Worm (Caenorhabditis elegans): ENCODE data around the gene mix-1.
A peak's percentile ranks its signal among the peaks of the same experiment; 100 is the strongest.

Gene mix-1

ce11 chrII:10860840-10861239 lies 36.8 kb downstream of the mix-1 start, which contains the start of gene M106.3:
Gene M106.3, minus strand, starts transcription at chrII:10860909.
- no peak for TF ChIP-seq flt-1 (GFP tag; IDR thresholded peaks at IDR 0.05)
- no peak for TF ChIP-seq tab-1 (GFP tag; IDR thresholded peaks at IDR 0.05)
- TF ChIP-seq cog-1 (tag; optimal IDR thresholded peaks at IDR 0.05) = no peak
- no peak for TF ChIP-seq ztf-23 (GFP tag; IDR thresholded peaks at IDR 0.05)
- TF ChIP-seq med-1 (GFP tag; optimal IDR thresholded peaks at IDR 0.05; ENCODE audit: insufficient read depth) = no peak

ce11 chrII:10861305-10861704 lies 37.3 kb downstream of the mix-1 start:
- no peak for TF ChIP-seq ztf-23 (GFP tag; IDR thresholded peaks at IDR 0.05)
- TF ChIP-seq cog-1 (tag; optimal IDR thresholded peaks at IDR 0.05) = no peak
- no peak for TF ChIP-seq T22C8.4 (GFP tag; IDR thresholded peaks at IDR 0.05)

ce11 chrII:10861723-10862486 lies 37.9 kb downstream of the mix-1 start:
- no peak for TF ChIP-seq T22C8.4 (GFP tag; IDR thresholded peaks at IDR 0.05)
- TF ChIP-seq ref-1 (GFP tag; conservative IDR thresholded peaks at IDR 0.05) = no peak
- no peak for TF ChIP-seq ztf-23 (GFP tag; IDR thresholded peaks at IDR 0.05)
- TF ChIP-seq ztf-29 (GFP tag; IDR thresholded peaks at IDR 0.05) = no peak
- no peak for TF ChIP-seq cog-1 (tag; optimal IDR thresholded peaks at IDR 0.05)
- no peak for TF ChIP-seq med-1 (GFP tag; optimal IDR thresholded peaks at IDR 0.05; ENCODE audit: insufficient read depth)
- no peak for TF ChIP-seq klf-2 (GFP tag; conservative IDR thresholded peaks at IDR 0.05)
- no peak for TF ChIP-seq tab-1 (GFP tag; IDR thresholded peaks at IDR 0.05)
- TF ChIP-seq flt-1 (GFP tag; IDR thresholded peaks at IDR 0.05) = no peak

ce11 chrII:10862749-10863656 lies 39.0 kb downstream of the mix-1 start:
- TF ChIP-seq ref-1 (GFP tag; conservative IDR thresholded peaks at IDR 0.05) = no peak
- no peak for TF ChIP-seq tab-1 (GFP tag; IDR thresholded peaks at IDR 0.05)
- no peak for TF ChIP-seq ztf-29 (GFP tag; IDR thresholded peaks at IDR 0.05)
- TF ChIP-seq flt-1 (GFP tag; IDR thresholded peaks at IDR 0.05) = no peak
- TF ChIP-seq klf-2 (GFP tag; conservative IDR thresholded peaks at IDR 0.05) = no peak
- TF ChIP-seq cog-1 (tag; optimal IDR thresholded peaks at IDR 0.05) = no peak
- no peak for TF ChIP-seq ztf-23 (GFP tag; IDR thresholded peaks at IDR 0.05)
- TF ChIP-seq T22C8.4 (GFP tag; IDR thresholded peaks at IDR 0.05) = no peak
- no peak for TF ChIP-seq med-1 (GFP tag; optimal IDR thresholded peaks at IDR 0.05; ENCODE audit: insufficient read depth)

ce11 chrII:10867219-10867618 lies 43.2 kb downstream of the mix-1 start:
- no peak for TF ChIP-seq flt-1 (GFP tag; IDR thresholded peaks at IDR 0.05)
- no peak for TF ChIP-seq ztf-23 (GFP tag; IDR thresholded peaks at IDR 0.05)
- TF ChIP-seq med-1 (GFP tag; optimal IDR thresholded peaks at IDR 0.05; ENCODE audit: insufficient read depth) = no peak
- TF ChIP-seq klf-2 (GFP tag; conservative IDR thresholded peaks at IDR 0.05) = no peak
- TF ChIP-seq tab-1 (GFP tag; IDR thresholded peaks at IDR 0.05) = no peak
- TF ChIP-seq cog-1 (tag; optimal IDR thresholded peaks at IDR 0.05) = no peak
- TF ChIP-seq ref-1 (GFP tag; conservative IDR thresholded peaks at IDR 0.05) = no peak
- TF ChIP-seq T22C8.4 (GFP tag; IDR thresholded peaks at IDR 0.05) = no peak
- TF ChIP-seq ztf-29 (GFP tag; IDR thresholded peaks at IDR 0.05) = no peak

- TF ChIP-seq med-1 (GFP tag; optimal IDR thresholded peaks at IDR 0.05; ENCODE audit: insufficient read depth) (no peak), flt-1 (GFP tag; IDR thresholded peaks at IDR 0.05) (peak; percentile 76), T22C8.4 (GFP tag; IDR thresholded peaks at IDR 0.05) (peak; percentile 86), klf-2 (GFP tag; conservative IDR thresholded peaks at IDR 0.05) (no peak), ztf-29 (GFP tag; IDR thresholded peaks at IDR 0.05) (no peak), cog-1 (tag; optimal IDR thresholded peaks at IDR 0.05) (peak; percentile 64), ztf-23 (GFP tag; IDR thresholded peaks at IDR 0.05) (peak; percentile 59; the same call in 1 of the 2 replicates), ref-1 (GFP tag; conservative IDR thresholded peaks at IDR 0.05) (no peak), tab-1 (GFP tag; IDR thresholded peaks at IDR 0.05) (no peak)
These were observed 44.7 kb downstream of the mix-1 start, which contains the start of the genes gmps-1 and cap-2 for ce11 chrII:10868670-10869246. Gene gmps-1, minus strand, starts transcription at chrII:10868720. Gene cap-2, plus strand, starts transcription at chrII:10869196.

- TF ChIP-seq flt-1 (GFP tag; IDR thresholded peaks at IDR 0.05) = no peak
- no peak for TF ChIP-seq ref-1 (GFP tag; conservative IDR thresholded peaks at IDR 0.05)
- no peak for TF ChIP-seq tab-1 (GFP tag; IDR thresholded peaks at IDR 0.05)
- TF ChIP-seq cog-1 (tag; optimal IDR thresholded peaks at IDR 0.05) = no peak
- no peak for TF ChIP-seq ztf-23 (GFP tag; IDR thresholded peaks at IDR 0.05)
- no peak for TF ChIP-seq T22C8.4 (GFP tag; IDR thresholded peaks at IDR 0.05)
- TF ChIP-seq med-1 (GFP tag; optimal IDR thresholded peaks at IDR 0.05; ENCODE audit: insufficient read depth) = no peak
- TF ChIP-seq ztf-29 (GFP tag; IDR thresholded peaks at IDR 0.05) = no peak
- no peak for TF ChIP-seq klf-2 (GFP tag; conservative IDR thresholded peaks at IDR 0.05)
These were observed 46.7 kb downstream of the mix-1 start for ce11 chrII:10870698-10871097.

ce11 chrII:10872541-10872940 lies 48.5 kb downstream of the mix-1 start, which contains the start of the genes cyn-4 and copz-1:
Gene cyn-4, minus strand, starts transcription at chrII:10872611.
Gene copz-1, plus strand, starts transcription at chrII:10872879.
- TF ChIP-seq T22C8.4 (GFP tag; IDR thresholded peaks at IDR 0.05) = no peak
- TF ChIP-seq cog-1 (tag; optimal IDR thresholded peaks at IDR 0.05) = peak; percentile 80
- 0 out of 2 replicates have a peak, but pooled peaks have one; percentile 42 for TF ChIP-seq klf-2 (GFP tag; conservative IDR thresholded peaks at IDR 0.05)
- TF ChIP-seq ztf-23 (GFP tag; IDR thresholded peaks at IDR 0.05) = peak; percentile 67
- TF ChIP-seq med-1 (GFP tag; optimal IDR thresholded peaks at IDR 0.05; ENCODE audit: insufficient read depth) = no peak
- TF ChIP-seq ztf-29 (GFP tag; IDR thresholded peaks at IDR 0.05) = no peak
- 0 out of 2 replicates have a peak, but pooled peaks have one; percentile 29 for TF ChIP-seq tab-1 (GFP tag; IDR thresholded peaks at IDR 0.05)
- 0 out of 2 replicates have a peak, but pooled peaks have one; percentile 46 for TF ChIP-seq flt-1 (GFP tag; IDR thresholded peaks at IDR 0.05)

All from whole organism, midembryonic.